Worm (Caenorhabditis elegans) whole organism, L4 larva: ENCODE data around the gene ceh-41.

Experiments
- D1046.2 ChIP-seq: fragments of 200-800 bp; sonication (Bioruptor generic); IDR thresholded peaks from 2 replicates; pipeline ENCODE4 v1.3.6; 2022; ENCODE audit warnings: missing genetic modification characterization, missing compliant biosample characterization
- F26F4.8 ChIP-seq: fragments of 200-800 bp; sonication (Bioruptor generic); conservative IDR thresholded peaks from 2 replicates; pipeline ENCODE4 v1.3.6; 2022; ENCODE audit warnings: missing genetic modification characterization, missing compliant biosample characterization
- R02D3.7 ChIP-seq: fragments of 150-350 bp; sonication (generic microtip); optimal IDR thresholded peaks from 3 replicates; lab custom pipeline; 2014; ENCODE audit warnings: missing biosample characterization, missing genetic modification characterization
- Y48G9A.11 ChIP-seq: fragments of 200-800 bp; sonication (Bioruptor generic); IDR thresholded peaks from 2 replicates; pipeline ENCODE4 v1.3.6; 2022; ENCODE audit warnings: missing genetic modification reagents, missing genetic modification characterization, missing compliant biosample characterization
- Y75B8A.6 ChIP-seq: fragments of 200-800 bp; sonication (Bioruptor generic); IDR thresholded peaks from 2 replicates; pipeline ENCODE4 v1.3.6; 2022; ENCODE audit warnings: missing genetic modification reagents, missing genetic modification characterization, missing compliant biosample characterization
- aly-2 ChIP-seq: sonication (generic microtip); optimal IDR thresholded peaks from 2 replicates; lab custom pipeline; 2018; ENCODE audit warnings: missing biosample characterization, missing genetic modification characterization
- arid-1 ChIP-seq: fragments of 200-800 bp; sonication (Bioruptor generic); conservative IDR thresholded peaks from 2 replicates; pipeline ENCODE4 v1.3.6; 2022; ENCODE audit warnings: missing genetic modification reagents, missing genetic modification characterization, missing compliant biosample characterization
- attf-4 ChIP-seq: sonication (generic microtip); optimal IDR thresholded peaks from 3 replicates; lab custom pipeline; 2017; ENCODE audit warnings: missing biosample characterization, missing genetic modification characterization
- ceh-20 ChIP-seq: fragments of 200-800 bp; sonication (Bioruptor generic); IDR thresholded peaks from 2 replicates; pipeline ENCODE4 v1.3.6; 2022; ENCODE audit warnings: missing genetic modification reagents, missing genetic modification characterization, missing compliant biosample characterization
- ceh-28 ChIP-seq: fragments of 150-350 bp; optimal IDR thresholded peaks from 2 replicates; lab custom pipeline; 2014; ENCODE audit warnings: missing biosample characterization, missing genetic modification reagents, missing genetic modification characterization
- ceh-44 ChIP-seq: fragments of 200-800 bp; sonication (Bioruptor generic); IDR thresholded peaks from 2 replicates; pipeline ENCODE4 v1.3.6; 2022; ENCODE audit warnings: missing genetic modification reagents, missing genetic modification characterization, missing compliant biosample characterization
- ceh-62 ChIP-seq: sonication (generic microtip); optimal IDR thresholded peaks from 2 replicates; lab custom pipeline; 2017; ENCODE audit warnings: missing biosample characterization, missing genetic modification characterization
- ces-1 ChIP-seq: fragments of 150-350 bp; sonication (generic microtip); optimal IDR thresholded peaks from 4 replicates; lab custom pipeline; 2014; ENCODE audit warnings: missing biosample characterization, missing genetic modification reagents, missing genetic modification characterization
- ctbp-1 ChIP-seq: fragments of 200-800 bp; sonication (Bioruptor generic); IDR thresholded peaks from 2 replicates; pipeline ENCODE4 v1.3.6; 2022; ENCODE audit warnings: missing genetic modification reagents, missing genetic modification characterization, missing compliant biosample characterization
- daf-12 ChIP-seq: fragments of 150-350 bp; optimal IDR thresholded peaks from 2 replicates; lab custom pipeline; 2014; ENCODE audit warnings: missing biosample characterization, missing genetic modification reagents, missing genetic modification characterization
- daf-16 ChIP-seq, 3 experiments: sonication (generic microtip); optimal IDR thresholded peaks; 2 replicates each; lab custom pipeline; 2016 to 2017; ENCODE audit warnings: missing genetic modification characterization in 3 of 3, missing genetic modification reagents in 3 of 3, mild to moderate bottlenecking in 2 of 3, missing compliant biosample characterization in 2 of 3, missing biosample characterization in 1 of 3, moderate library complexity in 1 of 3
- daf-8 ChIP-seq: fragments of 200-800 bp; sonication (Bioruptor generic); IDR thresholded peaks from 2 replicates; pipeline ENCODE4 v1.3.6; 2022; ENCODE audit warnings: missing genetic modification characterization, missing compliant biosample characterization
- dmd-6 ChIP-seq: fragments of 200-800 bp; sonication (Bioruptor generic); IDR thresholded peaks from 2 replicates; pipeline ENCODE4 v1.3.6; 2022; ENCODE audit warnings: missing genetic modification reagents, missing genetic modification characterization, missing compliant biosample characterization
- dmd-9 ChIP-seq: fragments of 200-800 bp; sonication (Bioruptor generic); IDR thresholded peaks from 2 replicates; pipeline ENCODE4 v1.3.6; 2022; ENCODE audit warnings: missing genetic modification reagents, missing genetic modification characterization, missing compliant biosample characterization
- fos-1 ChIP-seq: fragments of 150-350 bp; optimal IDR thresholded peaks from 2 replicates; lab custom pipeline; 2014; ENCODE audit warnings: missing biosample characterization, missing genetic modification characterization
- gei-8 ChIP-seq: fragments of 200-800 bp; sonication (Bioruptor generic); optimal IDR thresholded peaks from 2 replicates; lab custom pipeline; 2018; ENCODE audit warnings: mild to moderate bottlenecking, missing genetic modification characterization, missing compliant biosample characterization
- hif-1 ChIP-seq, 2 experiments: sonication (generic microtip); optimal IDR thresholded peaks; 2 replicates each; lab custom pipeline; 2016 to 2017; ENCODE audit warnings: missing compliant biosample characterization in 2 of 2, missing genetic modification characterization in 2 of 2, missing genetic modification reagents in 2 of 2, missing genotype in 2 of 2, mild to moderate bottlenecking in 1 of 2
- hlh-30 ChIP-seq: sonication (generic microtip); optimal IDR thresholded peaks from 2 replicates; lab custom pipeline; 2017; ENCODE audit warnings: antibody characterized with exemption, mild to moderate bottlenecking, missing genetic modification characterization, missing compliant biosample characterization; ENCODE audit not compliant: insufficient read depth
- hmg-1.1 ChIP-seq: fragments of 200-800 bp; sonication (Bioruptor generic); IDR thresholded peaks from 2 replicates; pipeline ENCODE4 v1.3.6; 2022; ENCODE audit warnings: missing genetic modification reagents, missing genetic modification characterization, missing compliant biosample characterization
- lim-7 ChIP-seq: fragments of 200-800 bp; sonication (Bioruptor generic); IDR thresholded peaks from 2 replicates; pipeline ENCODE4 v1.3.6; 2022; ENCODE audit warnings: missing genetic modification characterization, missing compliant biosample characterization
- lin-29 ChIP-seq: fragments of 200-800 bp; sonication (Bioruptor generic); IDR thresholded peaks from 2 replicates; pipeline ENCODE4 v1.3.6; 2022; ENCODE audit warnings: missing genetic modification reagents, missing genetic modification characterization, missing compliant biosample characterization
- lir-3 ChIP-seq: sonication (generic microtip); optimal IDR thresholded peaks from 2 replicates; lab custom pipeline; 2016; ENCODE audit warnings: mild to moderate bottlenecking, missing genetic modification characterization, missing compliant biosample characterization
- madf-5 ChIP-seq, 2 experiments: fragments of 200-800 bp; sonication (Bioruptor generic); IDR thresholded peaks; 2 replicates each; pipeline ENCODE4 v1.3.6; 2022; ENCODE audit warnings: missing compliant biosample characterization in 2 of 2, missing genetic modification characterization in 2 of 2
- mxl-2 ChIP-seq: fragments of 200-800 bp; sonication (Bioruptor generic); conservative IDR thresholded peaks from 2 replicates; pipeline ENCODE4 v1.3.6; 2022; ENCODE audit warnings: missing genetic modification reagents, missing genetic modification characterization, missing compliant biosample characterization
- nhr-10 ChIP-seq: fragments of 150-350 bp; optimal IDR thresholded peaks from 2 replicates; lab custom pipeline; 2014; ENCODE audit warnings: missing biosample characterization, missing genetic modification characterization
- nhr-102 ChIP-seq: sonication (generic microtip); optimal IDR thresholded peaks from 2 replicates; lab custom pipeline; 2016; ENCODE audit warnings: mild to moderate bottlenecking, missing genetic modification characterization, moderate library complexity, missing compliant biosample characterization
- nhr-25 ChIP-seq: sonication (generic microtip); optimal IDR thresholded peaks from 2 replicates; lab custom pipeline; 2017; ENCODE audit warnings: missing genetic modification characterization, mild to moderate bottlenecking, missing compliant biosample characterization, antibody characterized with exemption, moderate library complexity, borderline replicate concordance; ENCODE audit not compliant: insufficient read depth
- nhr-42 ChIP-seq: fragments of 200-800 bp; sonication (Bioruptor generic); IDR thresholded peaks from 2 replicates; pipeline ENCODE4 v1.3.6; 2022; ENCODE audit warnings: missing genetic modification characterization, missing compliant biosample characterization
- pha-4 ChIP-seq, 2 experiments: fragments of 150-350 bp in 1 of 2; fragments of 200-800 bp in 1 of 2; sonication (Bioruptor generic) in 1 of 2; IDR thresholded peaks in 1 of 2; optimal IDR thresholded peaks in 1 of 2; 2 replicates each; pipeline versions ENCODE4 v1.3.6 to Lab custom; 2014 to 2022; ENCODE audit warnings: missing genetic modification characterization in 2 of 2, missing genetic modification reagents in 2 of 2, missing biosample characterization in 1 of 2, missing compliant biosample characterization in 1 of 2
- php-3 ChIP-seq: fragments of 200-800 bp; sonication (Bioruptor generic); IDR thresholded peaks from 2 replicates; pipeline ENCODE4 v1.3.6; 2022; ENCODE audit warnings: missing genetic modification reagents, missing genetic modification characterization, missing compliant biosample characterization
- set-16 ChIP-seq: fragments of 200-800 bp; sonication (Bioruptor generic); IDR thresholded peaks from 2 replicates; pipeline ENCODE4 v1.3.6; 2022; ENCODE audit warnings: missing genetic modification reagents, missing genetic modification characterization, missing compliant biosample characterization
- skn-1 ChIP-seq: fragments of 150-350 bp; optimal IDR thresholded peaks from 2 replicates; lab custom pipeline; 2014; ENCODE audit warnings: missing biosample characterization, missing genetic modification characterization
- snpc-1.2 ChIP-seq: fragments of 200-800 bp; sonication (Bioruptor generic); IDR thresholded peaks from 2 replicates; pipeline ENCODE4 v1.3.6; 2022; ENCODE audit warnings: missing genetic modification reagents, missing genetic modification characterization, missing compliant biosample characterization
- spr-1 ChIP-seq: sonication (generic microtip); optimal IDR thresholded peaks from 2 replicates; lab custom pipeline; 2016; ENCODE audit warnings: mild to moderate bottlenecking, missing genetic modification characterization, missing compliant biosample characterization
- spr-3 ChIP-seq: fragments of 200-800 bp; sonication (Bioruptor generic); optimal IDR thresholded peaks from 2 replicates; lab custom pipeline; 2018; ENCODE audit warnings: mild to moderate bottlenecking, missing genetic modification characterization, missing compliant biosample characterization
- unc-39 ChIP-seq: sonication (generic microtip); optimal IDR thresholded peaks from 2 replicates; lab custom pipeline; 2017; ENCODE audit warnings: missing biosample characterization, missing genetic modification characterization
- zip-11 ChIP-seq: fragments of 200-800 bp; sonication (Bioruptor generic); IDR thresholded peaks from 2 replicates; pipeline ENCODE4 v1.3.6; 2022; ENCODE audit warnings: missing genetic modification characterization, missing compliant biosample characterization

The ceh-41 gene

DNA sequence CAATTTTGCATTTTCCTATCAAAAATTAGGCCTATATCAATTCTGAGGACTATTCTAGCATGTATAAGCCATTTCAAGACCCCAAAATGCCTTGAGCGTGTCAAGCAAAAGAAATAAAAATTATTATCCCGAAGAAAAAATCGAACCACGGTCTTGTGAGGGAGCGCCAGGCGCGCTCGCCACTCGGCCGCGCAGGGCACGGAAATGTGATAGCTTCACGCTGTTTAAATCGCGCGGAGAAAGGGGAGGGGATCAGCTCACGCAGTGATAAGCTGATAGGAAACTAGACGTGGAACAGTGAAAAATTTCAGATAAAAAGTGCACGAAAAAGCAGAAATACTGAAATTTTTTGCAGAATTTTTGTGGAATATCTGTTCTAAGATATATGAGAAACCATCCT, 10.8 kb downstream of the ceh-41 start (continued):
- TF ChIP-seq ceh-20 (GFP tag; lab: Robert Waterston, UW): 0 out of 2 replicates have a peak, but pooled peaks have one; percentile 54
- TF ChIP-seq hmg-1.1 (GFP tag; lab: Robert Waterston, UW): peak; percentile 79
- peak; percentile 64; the same call in 1 of the 2 replicates for TF ChIP-seq ceh-44
- peak; percentile 68 to 69; a peak in 1 of 4 replicates for TF ChIP-seq madf-5 (GFP tag; IDR thresholded peaks at IDR 0.05; lab: Robert Waterston, UW)
- no peak for TF ChIP-seq daf-8 (GFP tag; lab: Robert Waterston, UW)

DNA sequence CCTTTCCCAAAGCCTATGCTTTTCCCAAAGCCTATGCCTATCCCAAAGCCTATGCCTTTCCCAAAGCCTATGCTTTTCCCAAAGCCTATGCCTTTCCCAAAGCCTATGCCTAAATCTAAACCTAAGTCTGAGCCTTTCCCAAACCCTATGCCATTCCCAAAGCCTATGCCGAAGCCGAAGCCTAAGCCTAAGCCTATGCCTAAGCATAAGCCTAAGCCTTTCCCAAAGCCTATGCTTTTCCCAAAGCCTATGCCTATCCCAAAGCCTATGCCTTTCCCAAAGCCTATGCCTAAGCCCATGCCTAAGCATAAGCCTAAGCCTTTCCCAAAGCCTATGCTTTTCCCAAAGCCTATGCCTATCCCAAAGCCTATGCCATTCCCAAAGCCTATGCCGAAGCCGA, 11.8 kb downstream of the ceh-41 start:
- 0 out of 2 replicates have a peak, but pooled peaks have one; percentile 5 for TF ChIP-seq snpc-1.2 (GFP tag; lab: Robert Waterston, UW)
- 0 out of 2 replicates have a peak, but pooled peaks have one; percentile 28 for TF ChIP-seq hmg-1.1 (GFP tag; lab: Robert Waterston, UW)
- 0 out of 2 replicates have a peak, but pooled peaks have one; percentile 3 for TF ChIP-seq F26F4.8 (GFP tag; lab: Robert Waterston, UW)
- 0 out of 2 replicates have a peak, but pooled peaks have one; percentile 51 for TF ChIP-seq nhr-42 (GFP tag; lab: Robert Waterston, UW)
- TF ChIP-seq zip-11 (GFP tag; lab: Robert Waterston, UW): 0 out of 2 replicates have a peak, but pooled peaks have one; percentile 8

DNA sequence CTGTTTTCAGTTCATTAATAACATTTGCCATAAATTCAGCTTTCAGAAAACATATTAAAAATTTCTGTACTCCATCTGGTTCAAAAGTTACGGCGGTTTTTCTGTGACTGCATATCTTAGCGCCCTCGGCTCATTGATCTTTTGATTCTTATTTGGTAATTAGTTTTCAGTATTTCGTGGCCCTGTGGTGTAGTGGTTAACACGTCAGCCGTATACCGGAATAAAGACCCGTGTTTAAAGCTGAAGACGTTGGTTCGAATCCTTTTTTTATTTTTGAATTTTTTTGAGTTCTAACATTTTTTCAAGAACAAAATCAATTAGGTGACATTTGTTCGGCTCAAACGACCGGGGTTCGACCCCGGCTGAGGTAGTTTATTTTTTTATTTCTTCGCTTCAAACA, 18.0 kb downstream of the ceh-41 start:
- no peak for TF ChIP-seq spr-1
- TF ChIP-seq zip-11 (GFP tag; lab: Robert Waterston, UW): no peak
- no peak for TF ChIP-seq Y75B8A.6 (GFP tag; lab: Robert Waterston, UW)
- no peak for TF ChIP-seq arid-1
- TF ChIP-seq gei-8 (GFP tag; lab: Kevin White, UChicago): no peak
- TF ChIP-seq lim-7 (GFP tag; lab: Robert Waterston, UW): no peak
- no peak for TF ChIP-seq ceh-28 (tag; lab: Kevin White, UChicago)
- TF ChIP-seq D1046.2: no peak
- TF ChIP-seq lin-29 (GFP tag; lab: Robert Waterston, UW): no peak
- no peak for TF ChIP-seq fos-1
- TF ChIP-seq ctbp-1 (GFP tag; lab: Robert Waterston, UW): no peak
- no peak for TF ChIP-seq hlh-30
- no peak for TF ChIP-seq nhr-42 (GFP tag; lab: Robert Waterston, UW)

DNA sequence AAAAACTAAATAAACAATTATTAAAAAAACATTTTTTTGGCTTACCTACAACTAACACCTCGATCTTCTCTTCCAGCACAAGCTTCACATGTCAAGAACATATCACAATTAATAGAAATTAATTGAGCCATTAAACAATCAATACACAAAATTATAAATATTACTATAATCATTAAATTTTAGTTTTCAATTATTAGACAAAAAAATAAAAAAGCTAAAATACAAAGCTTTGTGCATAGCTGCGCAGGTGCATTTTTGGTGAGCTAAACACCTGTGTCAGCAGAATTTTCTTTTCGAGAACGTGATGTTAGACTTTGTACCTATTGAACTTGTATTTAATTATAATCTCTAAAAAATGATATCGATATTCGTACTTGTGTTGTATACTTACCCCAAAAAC, 18.5 kb downstream of the ceh-41 start, which contains the start of gene C14E2.6:
C14E2.6 (minus strand) TSS at position 101 of the 400 bp plus-strand sequence.
- TF ChIP-seq daf-12 (tag; lab: Kevin White, UChicago) (no peak), nhr-102 (tag; lab: Kevin White, UChicago) (no peak), attf-4 (tag; lab: Kevin White, UChicago) (no peak), nhr-10 (tag; lab: Kevin White, UChicago) (no peak), lir-3 (tag; lab: Kevin White, UChicago) (no peak), spr-1 (no peak), madf-5 (GFP tag; IDR thresholded peaks at IDR 0.05; lab: Robert Waterston, UW) (no peak), daf-8 (GFP tag; lab: Robert Waterston, UW) (no peak), ces-1 (no peak), D1046.2 (no peak), dmd-6 (GFP tag; lab: Robert Waterston, UW) (no peak), gei-8 (GFP tag; lab: Kevin White, UChicago) (no peak), R02D3.7 (tag; lab: Kevin White, UChicago) (no peak), nhr-25 (tag; lab: Kevin White, UChicago) (no peak), set-16 (no peak)

DNA sequence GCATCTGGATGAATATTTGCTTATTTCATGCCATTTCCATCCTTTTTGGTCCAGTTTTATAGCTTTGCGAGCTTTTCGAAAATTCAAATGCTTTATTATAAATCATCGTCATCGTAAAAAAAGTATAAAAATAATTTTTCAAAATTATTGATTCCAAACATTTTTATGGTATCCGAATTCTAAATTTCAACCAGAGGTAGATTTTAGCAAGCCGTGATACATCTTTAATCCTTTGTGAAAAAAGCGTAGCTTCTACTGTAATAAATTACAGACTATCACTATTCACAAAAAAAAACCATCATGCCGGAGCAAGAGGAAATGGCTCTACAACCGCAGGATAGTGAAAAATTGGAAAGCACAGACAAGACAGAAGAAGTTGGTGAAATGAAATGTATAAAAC, 22.3 kb downstream of the ceh-41 start, which contains the start of gene C14E2.1:
C14E2.1 (plus strand) TSS at position 301 of the 400 bp plus-strand sequence.
- TF ChIP-seq spr-3 (GFP tag; lab: Kevin White, UChicago) (no peak), daf-16 (GFP tag; optimal IDR thresholded peaks at IDR 0.05; lab: Kevin White, UChicago) (no peak), daf-16 (tag; optimal IDR thresholded peaks at IDR 0.05; lab: Kevin White, UChicago) (no peak), dmd-9 (no peak), hif-1 (tag; optimal IDR thresholded peaks at IDR 0.05; lab: Kevin White, UChicago) (no peak), mxl-2 (GFP tag; lab: Robert Waterston, UW) (no peak), pha-4 (GFP tag; IDR thresholded peaks at IDR 0.05; lab: Robert Waterston, UW) (no peak), pha-4 (tag; optimal IDR thresholded peaks at IDR 0.05; lab: Kevin White, UChicago) (no peak), arid-1 (no peak), aly-2 (tag; lab: Kevin White, UChicago) (no peak), skn-1 (tag; lab: Kevin White, UChicago) (no peak), ceh-62 (tag; lab: Kevin White, UChicago) (no peak), unc-39 (tag; lab: Kevin White, UChicago) (no peak), Y48G9A.11 (no peak), php-3 (GFP tag; lab: Robert Waterston, UW) (no peak), ceh-44 (no peak)
